Worm (Caenorhabditis elegans) whole organism, young adult: Measurements from ENCODE around the gene Y51H7C.9.

Experiments
- K11D2.4 ChIP-seq: fragments of 200-800 bp; sonication (Bioruptor generic); IDR thresholded peaks from 2 replicates; pipeline ENCODE4 v1.3.6; 2022; ENCODE audit warnings: missing genetic modification reagents, missing genetic modification characterization, missing compliant biosample characterization
- Y53F4B.3 ChIP-seq: fragments of 200-800 bp; sonication (Bioruptor generic); IDR thresholded peaks from 2 replicates; pipeline ENCODE4 v1.3.6; 2022; ENCODE audit warnings: missing genetic modification reagents, missing genetic modification characterization, missing compliant biosample characterization
- Y56A3A.18 ChIP-seq: fragments of 200-800 bp; sonication (Bioruptor generic); IDR thresholded peaks from 2 replicates; pipeline ENCODE4 v1.3.6; 2022; ENCODE audit warnings: missing genetic modification reagents, missing genetic modification characterization, missing compliant biosample characterization
- Y79H2A.3 ChIP-seq: fragments of 200-800 bp; sonication (Bioruptor generic); conservative IDR thresholded peaks from 2 replicates; pipeline ENCODE4 v1.3.6; 2022; ENCODE audit warnings: missing genetic modification reagents, missing genetic modification characterization, missing compliant biosample characterization
- attf-6 ChIP-seq: fragments of 200-800 bp; sonication (Bioruptor generic); IDR thresholded peaks from 2 replicates; pipeline ENCODE4 v1.3.6; 2022; ENCODE audit warnings: missing genetic modification reagents, missing genetic modification characterization, missing compliant biosample characterization
- ceh-40 ChIP-seq: fragments of 200-800 bp; sonication (Bioruptor generic); IDR thresholded peaks from 2 replicates; pipeline ENCODE4 v1.3.6; 2022; ENCODE audit warnings: missing genetic modification characterization, missing compliant biosample characterization
- dpff-1 ChIP-seq: sonication (generic microtip); optimal IDR thresholded peaks from 2 replicates; lab custom pipeline; 2017; ENCODE audit warnings: mild to moderate bottlenecking, missing genetic modification characterization, missing compliant biosample characterization
- hlh-12 ChIP-seq: sonication (generic microtip); optimal IDR thresholded peaks from 2 replicates; lab custom pipeline; 2016; ENCODE audit warnings: missing genetic modification characterization, missing compliant biosample characterization
- mxl-1 ChIP-seq: sonication (generic microtip); optimal IDR thresholded peaks from 2 replicates; lab custom pipeline; 2016; ENCODE audit warnings: missing genetic modification characterization, missing compliant biosample characterization
- pha-4 ChIP-seq: fragments of 150-350 bp; sonication (generic microtip); optimal IDR thresholded peaks from 2 replicates; lab custom pipeline; 2014; ENCODE audit warnings: missing biosample characterization, missing genetic modification reagents, missing genetic modification characterization
- rec-8 ChIP-seq, 2 experiments: sonication (generic microtip); optimal IDR thresholded peaks; 2 replicates each; lab custom pipeline; 2016; ENCODE audit warnings: mild to moderate bottlenecking in 2 of 2, missing genetic modification characterization in 2 of 2, missing genetic modification reagents in 2 of 2, missing genotype in 2 of 2, missing biosample characterization in 1 of 2, missing compliant biosample characterization in 1 of 2, moderate library complexity in 1 of 2
- unc-62 ChIP-seq: fragments of 150-350 bp; optimal IDR thresholded peaks from 2 replicates; lab custom pipeline; 2014; ENCODE audit warnings: missing biosample characterization, missing genetic modification reagents, missing genetic modification characterization
- zim-3 ChIP-seq: sonication (generic microtip); optimal IDR thresholded peaks from 2 replicates; lab custom pipeline; 2017; ENCODE audit warnings: mild to moderate bottlenecking, missing genetic modification characterization, moderate library complexity, missing compliant biosample characterization

DNA sequence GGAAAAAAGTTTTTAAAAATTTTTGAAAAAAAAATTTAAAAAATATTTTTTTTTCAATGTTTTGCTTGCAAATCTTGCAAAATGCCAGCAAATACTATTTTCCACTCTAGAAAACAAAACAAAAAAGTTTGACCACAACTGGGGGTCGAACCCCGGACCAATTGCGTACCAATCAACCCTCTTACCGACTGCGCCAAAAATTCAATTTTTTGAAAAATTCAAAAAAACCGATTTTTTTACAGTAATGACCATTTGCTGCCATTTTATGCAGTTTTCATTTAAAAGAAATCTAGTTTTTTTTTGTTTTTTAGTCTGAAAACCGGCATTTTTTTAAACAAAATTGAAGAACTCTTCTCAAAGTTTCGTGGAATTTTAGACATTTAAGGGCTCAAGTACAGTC is 48.8 kb downstream of the Y51H7C.9 start:
- TF ChIP-seq rec-8 (tag; optimal IDR thresholded peaks at IDR 0.05; lab: Kevin White, UChicago) (no peak), Y79H2A.3 (no peak), mxl-1 (tag; lab: Kevin White, UChicago) (no peak), Y53F4B.3 (no peak), zim-3 (no peak), hlh-12 (tag; lab: Kevin White, UChicago) (no peak), K11D2.4 (GFP tag; lab: Robert Waterston, UW) (no peak), Y56A3A.18 (GFP tag; lab: Robert Waterston, UW) (no peak), pha-4 (no peak), ceh-40 (GFP tag; lab: Robert Waterston, UW) (no peak), attf-6 (GFP tag; lab: Robert Waterston, UW) (no peak), dpff-1 (tag; lab: Kevin White, UChicago) (no peak), unc-62 (GFP tag; lab: Kevin White, UChicago) (no peak)
